Worm (Caenorhabditis elegans) whole organism, young adult: ENCODE data around the gene W02A2.8.

Experiments
- B0019.2 ChIP-seq: fragments of 200-800 bp; sonication (Bioruptor generic); conservative IDR thresholded peaks from 2 replicates; pipeline ENCODE4 v1.3.6; 2022; ENCODE audit warnings: missing genetic modification reagents, missing genetic modification characterization, missing compliant biosample characterization
- B0261.1 ChIP-seq: sonication (generic microtip); optimal IDR thresholded peaks from 2 replicates; lab custom pipeline; 2016; ENCODE audit warnings: mild to moderate bottlenecking, missing genetic modification characterization, moderate library complexity, missing compliant biosample characterization
- C06A6.2 ChIP-seq: fragments of 200-800 bp; sonication (Bioruptor generic); conservative IDR thresholded peaks from 2 replicates; pipeline ENCODE4 v1.3.6; 2022; ENCODE audit warnings: missing genetic modification characterization, missing compliant biosample characterization
- D2030.7 ChIP-seq: fragments of 200-800 bp; sonication (Bioruptor generic); IDR thresholded peaks from 2 replicates; pipeline ENCODE4 v1.3.6; 2022; ENCODE audit warnings: missing genetic modification reagents, missing genetic modification characterization, missing compliant biosample characterization
- F37B4.10 ChIP-seq: fragments of 200-800 bp; sonication (Bioruptor generic); IDR thresholded peaks from 2 replicates; pipeline ENCODE4 v1.3.6; 2022; ENCODE audit warnings: missing genetic modification characterization, missing compliant biosample characterization
- F55B11.4 ChIP-seq: sonication (generic microtip); optimal IDR thresholded peaks from 2 replicates; lab custom pipeline; 2016; ENCODE audit warnings: missing compliant biosample characterization, missing genetic modification characterization, borderline replicate concordance; ENCODE audit not compliant: insufficient read depth
- K11D2.4 ChIP-seq: fragments of 200-800 bp; sonication (Bioruptor generic); IDR thresholded peaks from 2 replicates; pipeline ENCODE4 v1.3.6; 2022; ENCODE audit warnings: missing genetic modification reagents, missing genetic modification characterization, missing compliant biosample characterization
- T07F8.4 ChIP-seq: sonication (generic microtip); optimal IDR thresholded peaks from 2 replicates; lab custom pipeline; 2016; ENCODE audit warnings: mild to moderate bottlenecking, missing genetic modification characterization, moderate library complexity, missing compliant biosample characterization
- Y67H2A.10 ChIP-seq: fragments of 200-800 bp; sonication (Bioruptor generic); conservative IDR thresholded peaks from 2 replicates; pipeline ENCODE4 v1.3.6; 2022; ENCODE audit warnings: missing genetic modification reagents, missing genetic modification characterization, missing compliant biosample characterization
- akir-1 ChIP-seq: fragments of 200-800 bp; sonication (Bioruptor generic); optimal IDR thresholded peaks from 2 replicates; lab custom pipeline; 2018; ENCODE audit warnings: mild to moderate bottlenecking, missing genetic modification characterization, moderate library complexity, missing compliant biosample characterization
- aptf-2 ChIP-seq: fragments of 200-800 bp; sonication (Bioruptor generic); conservative IDR thresholded peaks from 2 replicates; pipeline ENCODE4 v1.3.6; 2022; ENCODE audit warnings: missing genetic modification reagents, missing genetic modification characterization, missing compliant biosample characterization
- aptf-3 ChIP-seq: fragments of 200-800 bp; sonication (Bioruptor generic); IDR thresholded peaks from 2 replicates; pipeline ENCODE4 v1.3.6; 2022; ENCODE audit warnings: missing genetic modification characterization, missing compliant biosample characterization
- athp-1 ChIP-seq: sonication (generic microtip); optimal IDR thresholded peaks from 2 replicates; lab custom pipeline; 2017; ENCODE audit warnings: mild to moderate bottlenecking, missing genetic modification characterization, missing compliant biosample characterization
- attf-5 ChIP-seq: fragments of 200-800 bp; sonication (Bioruptor generic); optimal IDR thresholded peaks from 2 replicates; lab custom pipeline; 2018; ENCODE audit warnings: mild to moderate bottlenecking, missing genetic modification characterization, missing compliant biosample characterization
- bed-1 ChIP-seq: fragments of 200-800 bp; sonication (Bioruptor generic); IDR thresholded peaks from 2 replicates; pipeline ENCODE4 v1.3.6; 2022; ENCODE audit warnings: missing genetic modification reagents, missing genetic modification characterization, missing compliant biosample characterization
- bed-2 ChIP-seq: fragments of 200-800 bp; sonication (Bioruptor generic); IDR thresholded peaks from 2 replicates; pipeline ENCODE4 v1.3.6; 2022; ENCODE audit warnings: missing genetic modification reagents, missing genetic modification characterization, missing compliant biosample characterization
- cebp-1 ChIP-seq, 2 experiments: fragments of 200-800 bp in 1 of 2; sonication (Bioruptor generic) in 1 of 2; sonication (generic microtip) in 1 of 2; IDR thresholded peaks in 1 of 2; optimal IDR thresholded peaks in 1 of 2; 2 replicates each; pipeline versions ENCODE4 v1.3.6 to Lab custom; 2017 to 2022; ENCODE audit warnings: missing compliant biosample characterization in 2 of 2, missing genetic modification characterization in 2 of 2, mild to moderate bottlenecking in 1 of 2, missing genetic modification reagents in 1 of 2, moderate library complexity in 1 of 2
- ceh-79 ChIP-seq: sonication (generic microtip); optimal IDR thresholded peaks from 2 replicates; lab custom pipeline; 2017; ENCODE audit warnings: mild to moderate bottlenecking, missing genetic modification characterization, missing compliant biosample characterization
- egl-18 ChIP-seq: fragments of 200-800 bp; sonication (Bioruptor generic); IDR thresholded peaks from 2 replicates; pipeline ENCODE4 v1.3.6; 2022; ENCODE audit warnings: missing genetic modification reagents, missing genetic modification characterization, missing compliant biosample characterization
- egrh-3 ChIP-seq: fragments of 200-800 bp; sonication (Bioruptor generic); IDR thresholded peaks from 2 replicates; pipeline ENCODE4 v1.3.6; 2022; ENCODE audit warnings: missing genetic modification reagents, missing genetic modification characterization, missing compliant biosample characterization
- ekl-4 ChIP-seq: fragments of 200-800 bp; sonication (Bioruptor generic); IDR thresholded peaks from 2 replicates; pipeline ENCODE4 v1.3.6; 2022; ENCODE audit warnings: missing genetic modification reagents, missing genetic modification characterization, missing compliant biosample characterization
- fkh-3 ChIP-seq: sonication (generic microtip); optimal IDR thresholded peaks from 2 replicates; lab custom pipeline; 2016; ENCODE audit warnings: mild to moderate bottlenecking, missing genetic modification characterization, missing compliant biosample characterization
- gei-17 ChIP-seq: fragments of 200-800 bp; sonication (Bioruptor generic); optimal IDR thresholded peaks from 2 replicates; lab custom pipeline; 2018; ENCODE audit warnings: mild to moderate bottlenecking, missing genetic modification characterization, missing compliant biosample characterization
- hlh-26 ChIP-seq: fragments of 200-800 bp; sonication (Bioruptor generic); conservative IDR thresholded peaks from 2 replicates; pipeline ENCODE4 v1.3.6; 2022; ENCODE audit warnings: missing genetic modification reagents, missing genetic modification characterization, missing compliant biosample characterization
- hrde-1 ChIP-seq: sonication (generic microtip); optimal IDR thresholded peaks from 2 replicates; lab custom pipeline; 2016; ENCODE audit warnings: missing genetic modification characterization, mild to moderate bottlenecking, missing compliant biosample characterization, moderate library complexity, missing genotype, missing genetic modification reagents, borderline replicate concordance
- lag-1 ChIP-seq: fragments of 200-800 bp; sonication (Bioruptor generic); IDR thresholded peaks from 2 replicates; pipeline ENCODE4 v1.3.6; 2022; ENCODE audit warnings: missing genetic modification reagents, missing genetic modification characterization, missing compliant biosample characterization
- let-526 ChIP-seq: fragments of 200-800 bp; sonication (Bioruptor generic); IDR thresholded peaks from 2 replicates; pipeline ENCODE4 v1.3.6; 2022; ENCODE audit warnings: missing genetic modification reagents, missing genetic modification characterization, missing compliant biosample characterization
- lin-26 ChIP-seq: fragments of 200-800 bp; sonication (Bioruptor generic); IDR thresholded peaks from 2 replicates; pipeline ENCODE4 v1.3.6; 2022; ENCODE audit warnings: missing genetic modification reagents, missing genetic modification characterization, missing compliant biosample characterization
- lin-35 ChIP-seq, 3 experiments: fragments of 150-350 bp in 2 of 3; sonication (generic microtip) in 1 of 3; optimal IDR thresholded peaks; 2 replicates each; lab custom pipeline; 2014 to 2018; ENCODE audit warnings: missing biosample characterization in 3 of 3, missing genetic modification characterization in 3 of 3, missing genetic modification reagents in 3 of 3
- lin-40 ChIP-seq: sonication (generic microtip); optimal IDR thresholded peaks from 2 replicates; lab custom pipeline; 2016; ENCODE audit warnings: missing genetic modification characterization, mild to moderate bottlenecking, missing compliant biosample characterization, missing genotype, missing genetic modification reagents
- madf-10 ChIP-seq: sonication (generic microtip); optimal IDR thresholded peaks from 2 replicates; lab custom pipeline; 2016; ENCODE audit warnings: mild to moderate bottlenecking, missing genetic modification characterization, missing compliant biosample characterization
- mcd-1 ChIP-seq: fragments of 200-800 bp; sonication (Bioruptor generic); IDR thresholded peaks from 2 replicates; pipeline ENCODE4 v1.3.6; 2022; ENCODE audit warnings: missing genetic modification reagents, missing genetic modification characterization, missing compliant biosample characterization
- mxl-1 ChIP-seq: sonication (generic microtip); optimal IDR thresholded peaks from 2 replicates; lab custom pipeline; 2016; ENCODE audit warnings: missing genetic modification characterization, missing compliant biosample characterization
- nfyb-1 ChIP-seq: fragments of 200-800 bp; sonication (Bioruptor generic); IDR thresholded peaks from 2 replicates; pipeline ENCODE4 v1.3.6; 2022; ENCODE audit warnings: missing genetic modification reagents, missing genetic modification characterization, missing compliant biosample characterization
- nhr-179 ChIP-seq: sonication (generic microtip); optimal IDR thresholded peaks from 2 replicates; lab custom pipeline; 2016; ENCODE audit warnings: mild to moderate bottlenecking, missing genetic modification characterization, missing compliant biosample characterization
- nhr-27 ChIP-seq: fragments of 200-800 bp; sonication (Bioruptor generic); optimal IDR thresholded peaks from 2 replicates; lab custom pipeline; 2018; ENCODE audit warnings: mild to moderate bottlenecking, missing genetic modification characterization, moderate library complexity, missing compliant biosample characterization
- rec-8 ChIP-seq, 2 experiments: sonication (generic microtip); optimal IDR thresholded peaks; 2 replicates each; lab custom pipeline; 2016; ENCODE audit warnings: mild to moderate bottlenecking in 2 of 2, missing genetic modification characterization in 2 of 2, missing genetic modification reagents in 2 of 2, missing genotype in 2 of 2, missing biosample characterization in 1 of 2, missing compliant biosample characterization in 1 of 2, moderate library complexity in 1 of 2
- sdz-38 ChIP-seq: sonication (generic microtip); optimal IDR thresholded peaks from 2 replicates; lab custom pipeline; 2016; ENCODE audit warnings: missing genotype, missing genetic modification characterization, missing compliant biosample characterization
- snpc-1.1 ChIP-seq: sonication (generic microtip); optimal IDR thresholded peaks from 2 replicates; lab custom pipeline; 2017; ENCODE audit warnings: missing genetic modification characterization, mild to moderate bottlenecking, missing compliant biosample characterization, antibody characterized with exemption, moderate library complexity, missing genotype, missing genetic modification reagents; ENCODE audit not compliant: insufficient read depth
- snpc-4 ChIP-seq, 5 experiments: fragments of 150-350 bp in 1 of 5; sonication (generic microtip) in 4 of 5; optimal IDR thresholded peaks; 2 replicates each; lab custom pipeline; 2014 to 2018; ENCODE audit warnings: missing genetic modification characterization in 5 of 5, missing biosample characterization in 3 of 5, antibody characterized with exemption in 2 of 5, mild to moderate bottlenecking in 2 of 5, missing compliant biosample characterization in 2 of 5, missing genotype in 2 of 5, moderate library complexity in 2 of 5, missing genetic modification reagents in 1 of 5
- tbp1 ChIP-seq: fragments of 200-800 bp; sonication (Bioruptor generic); optimal IDR thresholded peaks from 2 replicates; lab custom pipeline; 2018; ENCODE audit warnings: mild to moderate bottlenecking, missing genetic modification characterization, missing compliant biosample characterization
- tlf-1 ChIP-seq: fragments of 200-800 bp; sonication (Bioruptor generic); optimal IDR thresholded peaks from 2 replicates; lab custom pipeline; 2018; ENCODE audit warnings: mild to moderate bottlenecking, missing genetic modification characterization, missing compliant biosample characterization
- unc-130 ChIP-seq: sonication (generic microtip); optimal IDR thresholded peaks from 2 replicates; lab custom pipeline; 2016; ENCODE audit warnings: missing genetic modification reagents, missing genetic modification characterization, missing compliant biosample characterization
- unc-62 ChIP-seq: fragments of 150-350 bp; optimal IDR thresholded peaks from 2 replicates; lab custom pipeline; 2014; ENCODE audit warnings: missing biosample characterization, missing genetic modification reagents, missing genetic modification characterization
- ztf-18 ChIP-seq: sonication (generic microtip); optimal IDR thresholded peaks from 2 replicates; lab custom pipeline; 2016; ENCODE audit warnings: missing genotype, mild to moderate bottlenecking, missing genetic modification characterization, missing compliant biosample characterization
- ztf-22 ChIP-seq: fragments of 200-800 bp; sonication (Bioruptor generic); optimal IDR thresholded peaks from 2 replicates; lab custom pipeline; 2018; ENCODE audit warnings: mild to moderate bottlenecking, missing genetic modification characterization, moderate library complexity, missing compliant biosample characterization
- ztf-28 ChIP-seq: fragments of 200-800 bp; sonication (Bioruptor generic); IDR thresholded peaks from 2 replicates; pipeline ENCODE4 v1.3.6; 2022; ENCODE audit warnings: missing genetic modification reagents, missing genetic modification characterization, missing compliant biosample characterization

W02A2.8 gene

DNA sequence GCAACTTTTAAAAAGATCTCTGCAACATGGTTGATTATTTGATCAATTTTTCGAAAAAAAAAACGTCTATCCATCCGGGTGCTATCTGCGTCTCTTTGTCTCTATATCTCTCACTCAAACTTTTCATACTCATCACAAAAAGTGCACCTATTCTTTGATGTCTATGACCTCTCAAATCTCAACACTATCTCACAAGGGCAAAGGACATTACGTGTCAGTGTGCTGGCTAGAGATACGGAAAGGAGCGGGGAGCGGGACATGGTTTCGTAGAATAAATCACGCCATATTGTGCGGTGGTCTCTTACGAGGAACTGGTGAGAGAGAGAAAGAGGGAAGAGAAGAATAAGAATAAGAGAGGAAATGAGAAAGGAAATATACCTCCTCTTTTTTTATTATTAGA lies 36.0 kb downstream of the W02A2.8 start (continued):
- 0 out of 2 replicates have a peak, but pooled peaks have one; percentile 53 for TF ChIP-seq K11D2.4 (GFP tag; lab: Robert Waterston, UW)
- peak; percentile 79 for TF ChIP-seq nfyb-1 (GFP tag; lab: Robert Waterston, UW)
- TF ChIP-seq cebp-1 (GFP tag; IDR thresholded peaks at IDR 0.05; lab: Robert Waterston, UW): no peak
- TF ChIP-seq cebp-1 (tag; optimal IDR thresholded peaks at IDR 0.05; lab: Kevin White, UChicago): peak; percentile 71
- TF ChIP-seq tlf-1 (GFP tag; lab: Kevin White, UChicago): peak; percentile 64
- TF ChIP-seq aptf-2 (GFP tag; lab: Robert Waterston, UW): no peak
- no peak for TF ChIP-seq rec-8 (tag; optimal IDR thresholded peaks at IDR 0.05; lab: Kevin White, UChicago)
- peak; percentile 33 for TF ChIP-seq ztf-22 (GFP tag; lab: Kevin White, UChicago)
- TF ChIP-seq lin-26 (GFP tag; lab: Robert Waterston, UW): peak; percentile 44; the same call in 1 of the 2 replicates
- TF ChIP-seq F55B11.4 (tag; lab: Kevin White, UChicago): no peak
- TF ChIP-seq lin-35 (GFP tag; optimal IDR thresholded peaks at IDR 0.05; lab: Kevin White, UChicago): peak in 1 of 3 experiments; percentile 31
- TF ChIP-seq F37B4.10 (GFP tag; lab: Robert Waterston, UW): no peak
- peak; percentile 57; the same call in 1 of the 2 replicates for TF ChIP-seq mcd-1 (GFP tag; lab: Robert Waterston, UW)
- no peak for TF ChIP-seq aptf-3
- no peak for TF ChIP-seq fkh-3 (tag; lab: Kevin White, UChicago)
- no peak for TF ChIP-seq sdz-38 (tag; lab: Kevin White, UChicago)
- peak; percentile 81 for TF ChIP-seq lin-40
- TF ChIP-seq snpc-4 (GFP tag; optimal IDR thresholded peaks at IDR 0.05; lab: Kevin White, UChicago): no peak
- TF ChIP-seq snpc-4 (tag; optimal IDR thresholded peaks at IDR 0.05; lab: Kevin White, UChicago): peak in 3 of 4 experiments; percentile 31 to 51 (median 42)
- no peak for TF ChIP-seq hrde-1 (tag; lab: Kevin White, UChicago)
- TF ChIP-seq madf-10 (tag; lab: Kevin White, UChicago): peak; percentile 58
- TF ChIP-seq unc-130 (GFP tag; lab: Kevin White, UChicago): no peak
- TF ChIP-seq athp-1 (tag; lab: Kevin White, UChicago): no peak
- peak; percentile 77 for TF ChIP-seq attf-5 (GFP tag; lab: Kevin White, UChicago)
- TF ChIP-seq C06A6.2 (GFP tag; lab: Robert Waterston, UW): peak; percentile 54
- no peak for TF ChIP-seq akir-1 (GFP tag; lab: Kevin White, UChicago)
- no peak for TF ChIP-seq hlh-26 (GFP tag; lab: Robert Waterston, UW)
- no peak for TF ChIP-seq T07F8.4 (tag; lab: Kevin White, UChicago)
- TF ChIP-seq let-526 (GFP tag; lab: Robert Waterston, UW): no peak
- no peak for TF ChIP-seq B0019.2
- peak; percentile 24 for TF ChIP-seq gei-17
- TF ChIP-seq tbp1: peak; percentile 57
- TF ChIP-seq egrh-3: no peak
- no peak for TF ChIP-seq nhr-27
- no peak for TF ChIP-seq nhr-179 (tag; lab: Kevin White, UChicago)
- no peak for TF ChIP-seq bed-1 (GFP tag; lab: Robert Waterston, UW)
- no peak for TF ChIP-seq Y67H2A.10 (GFP tag; lab: Robert Waterston, UW)
- TF ChIP-seq bed-2 (GFP tag; lab: Robert Waterston, UW): no peak
- no peak for TF ChIP-seq snpc-1.1
- no peak for TF ChIP-seq ceh-79 (tag; lab: Kevin White, UChicago)
- TF ChIP-seq egl-18 (GFP tag; lab: Robert Waterston, UW): no peak
- TF ChIP-seq lag-1 (GFP tag; lab: Robert Waterston, UW): no peak
- no peak for TF ChIP-seq ztf-28 (GFP tag; lab: Robert Waterston, UW)
- TF ChIP-seq mxl-1 (tag; lab: Kevin White, UChicago): no peak
- TF ChIP-seq D2030.7: no peak
- no peak for TF ChIP-seq B0261.1 (tag; lab: Kevin White, UChicago)
- TF ChIP-seq unc-62: no peak
- peak; percentile 15 for TF ChIP-seq ztf-18 (tag; lab: Kevin White, UChicago)
- no peak for TF ChIP-seq ekl-4
